Fruit fly (Drosophila melanogaster): ENCODE results near the gene RpS6.

Gene RpS6

dm6 chrX:7911983-7912630 is 11.0 kb upstream of the RpS6 start, which contains the start of gene snz (continued):
- TF ChIP-seq Neu2 (GFP tag; optimal IDR thresholded peaks at IDR 0.05; ENCODE audit: borderline replicate concordance) (no peak), Bdp1 (GFP tag; optimal IDR thresholded peaks at IDR 0.05) (no peak), Rfx (GFP tag; IDR thresholded peaks at IDR 0.05) (peak; percentile 55), CG13624 (GFP tag; optimal IDR thresholded peaks at IDR 0.05) (peak; percentile 47), lbe (GFP tag; optimal IDR thresholded peaks at IDR 0.05) (no peak), CG5953 (GFP tag; IDR thresholded peaks at IDR 0.05) (no peak), CG4730 (GFP tag; IDR thresholded peaks at IDR 0.05) (no peak), vvl (GFP tag; IDR thresholded peaks at IDR 0.05) (no peak), CG11695 (GFP tag; IDR thresholded peaks at IDR 0.05) (no peak), gsb (GFP tag; IDR thresholded peaks at IDR 0.05) (no peak), CG11560 (tag; IDR thresholded peaks at IDR 0.05) (no peak), Max (GFP tag; optimal IDR thresholded peaks at IDR 0.05) (no peak), sob (GFP tag; IDR thresholded peaks at IDR 0.05) (no peak), CG3407 (GFP tag; optimal IDR thresholded peaks at IDR 0.05) (no peak), CG7786 (GFP tag; optimal IDR thresholded peaks at IDR 0.05) (no peak), wek (GFP tag; optimal IDR thresholded peaks at IDR 0.05) (no peak), Ets65A (GFP tag) (no peak), usp (GFP tag; optimal IDR thresholded peaks at IDR 0.05) (no peak), scrt (GFP tag; optimal IDR thresholded peaks at IDR 0.05) (peak; percentile 87), lola (GFP tag; optimal IDR thresholded peaks at IDR 0.05) (no peak), YL-1 (GFP tag; optimal IDR thresholded peaks at IDR 0.05) (peak; percentile 6), gem (tag; optimal IDR thresholded peaks at IDR 0.05) (no peak), CG9437 (GFP tag; optimal IDR thresholded peaks at IDR 0.05) (no peak), CG11247 (GFP tag; IDR thresholded peaks at IDR 0.05) (no peak), run (tag; optimal IDR thresholded peaks at IDR 0.05) (no peak), slp2 (GFP tag; optimal IDR thresholded peaks at IDR 0.05) (no peak), dan (GFP tag; IDR thresholded peaks at IDR 0.05) (no peak), CG3847 (GFP tag; IDR thresholded peaks at IDR 0.05) (no peak), dmrt99B (tag; optimal IDR thresholded peaks at IDR 0.05) (no peak), Oli (tag; optimal IDR thresholded peaks at IDR 0.05) (no peak), CG3065 (GFP tag; optimal IDR thresholded peaks at IDR 0.05) (no peak), CoRest (tag; optimal IDR thresholded peaks at IDR 0.05) (peak; percentile 23), CG12155 (GFP tag; optimal IDR thresholded peaks at IDR 0.05) (peak; percentile 70), slbo (GFP tag; IDR thresholded peaks at IDR 0.05) (0 out of 2 replicates have a peak, but pooled peaks have one; percentile 8), salm (tag; optimal IDR thresholded peaks at IDR 0.05) (no peak), CHES-1-like (GFP tag; optimal IDR thresholded peaks at IDR 0.05) (no peak), Scr (GFP tag; IDR thresholded peaks at IDR 0.05; ENCODE audit: partially characterized antibody) (peak; percentile 74), CG3726 (GFP tag; IDR thresholded peaks at IDR 0.05) (no peak), Hmr (GFP tag; optimal IDR thresholded peaks at IDR 0.05) (no peak), sima (GFP tag; optimal IDR thresholded peaks at IDR 0.05) (no peak), D19A (tag; optimal IDR thresholded peaks at IDR 0.05) (peak; percentile 86), pzg (GFP tag; optimal IDR thresholded peaks at IDR 0.05) (peak; percentile 57), CG14710 (tag; optimal IDR thresholded peaks at IDR 0.05) (peak; percentile 15), kni (GFP tag; optimal IDR thresholded peaks at IDR 0.05) (no peak), maf-S (GFP tag; optimal IDR thresholded peaks at IDR 0.05) (no peak), prd (optimal IDR thresholded peaks at IDR 0.05) (no peak), prd (GFP tag; IDR thresholded peaks at IDR 0.05) (peak; percentile 5; the same call in 1 of the 3 replicates), Gug (GFP tag; IDR thresholded peaks at IDR 0.05) (no peak), CG11398 (GFP tag; optimal IDR thresholded peaks at IDR 0.05) (no peak), pho (GFP tag; optimal IDR thresholded peaks at IDR 0.05) (no peak), ken (GFP tag; IDR thresholded peaks at IDR 0.05) (no peak)

Data from whole organism, embryonic.